Fruit fly (Drosophila melanogaster): ENCODE data around the gene eag.

dm6 chrX:14905499-14906044 lies 49.7 kb upstream of the eag start, which contains the start of gene CG9512:
- no peak for TF ChIP-seq dsf (GFP tag; optimal IDR thresholded peaks at IDR 0.05; ENCODE audit: borderline replicate concordance)
- TF ChIP-seq GATAd (GFP tag; optimal IDR thresholded peaks at IDR 0.05), result no peak
- TF ChIP-seq HLH106 (tag; optimal IDR thresholded peaks at IDR 0.05), result no peak
- TF ChIP-seq Sp1 (GFP tag; optimal IDR thresholded peaks at IDR 0.05), result no peak
- TF ChIP-seq Dif (GFP tag; optimal IDR thresholded peaks at IDR 0.05; ENCODE audit: partially characterized antibody), result no peak
- TF ChIP-seq Hr78 (GFP tag; optimal IDR thresholded peaks at IDR 0.05), result no peak
- no peak for TF ChIP-seq Dfd (GFP tag; optimal IDR thresholded peaks at IDR 0.05)
- TF ChIP-seq Rel (GFP tag; optimal IDR thresholded peaks at IDR 0.05), result no peak
- TF ChIP-seq Rel (tag; optimal IDR thresholded peaks at IDR 0.05), result no peak
